Fruit fly (Drosophila melanogaster) S2 (cell line): ENCODE data around the gene CG7691.

Experiments
- CG8478 ChIP-seq: fragments of >200 bp; optimal IDR thresholded peaks from 2 replicates; lab custom pipeline; 2018
- CTCF ChIP-seq, 2 experiments: fragments of >200 bp; optimal IDR thresholded peaks; 2 replicates each; lab custom pipeline; 2018

DNA sequence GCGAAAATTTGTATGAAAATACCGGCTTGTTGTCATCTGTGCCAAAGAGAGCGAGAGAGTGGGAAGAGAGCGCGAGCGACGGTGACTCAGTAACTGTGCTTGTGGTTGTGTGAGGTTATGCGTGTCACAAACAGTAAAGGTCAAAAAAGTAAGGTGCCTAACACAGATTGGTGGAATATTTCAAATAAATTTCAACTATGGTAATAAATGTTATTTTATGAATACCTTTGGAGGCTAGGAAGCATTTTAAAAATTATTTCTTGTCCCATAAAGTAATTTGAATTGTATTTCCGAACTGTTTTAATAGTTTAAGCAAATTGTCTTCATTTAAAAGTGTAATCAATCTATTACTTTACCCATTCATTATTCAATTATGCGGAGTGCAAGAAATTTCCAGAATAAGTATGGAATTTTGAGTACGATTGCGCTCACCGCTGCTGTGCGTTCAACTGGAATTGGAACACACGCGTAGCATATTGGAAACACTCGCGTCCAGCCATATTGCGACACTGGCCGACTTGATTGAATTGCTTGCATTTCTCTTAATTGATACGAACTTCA, 14.1 kb downstream of the CG7691 start:
- TF ChIP-seq CG8478 (lab: Kevin White, UChicago) (no peak), CTCF (optimal IDR thresholded peaks at IDR 0.05; lab: Kevin White, UChicago) (no peak)
